Fruit fly (Drosophila melanogaster) ovary, adult (tissue): ENCODE data around the gene CG9029.

Experiments
- CG17801 ChIP-seq: fragments of 200-800 bp; optimal IDR thresholded peaks from 2 replicates; lab custom pipeline; 2019; ENCODE audit warnings: missing biosample characterization, mild to moderate bottlenecking, missing genetic modification characterization, moderate library complexity; ENCODE audit not compliant: partially characterized antibody

Gene CG9029

DNA sequence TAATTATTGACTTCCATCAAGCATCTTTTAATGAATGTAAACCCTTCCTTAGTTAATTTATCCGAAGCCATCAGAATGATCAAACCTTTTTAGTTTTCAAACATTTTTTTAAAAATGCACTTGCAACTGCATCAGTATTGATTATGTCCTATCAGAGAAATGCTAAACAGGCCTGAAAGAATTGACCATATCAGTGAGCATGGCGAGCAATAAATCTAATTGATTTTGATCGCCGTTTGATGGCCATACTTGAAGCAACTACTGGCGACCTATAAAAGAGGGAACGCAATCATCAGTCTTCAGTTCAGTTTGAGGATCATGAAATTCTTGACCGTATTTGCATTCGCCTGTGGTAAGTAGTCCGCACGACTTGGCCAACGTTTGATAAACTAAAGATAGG, at the start of gene CG9029:
TSS of gene CG9029 (plus strand) at position 301 of the 400 bp plus-strand sequence.
- TF ChIP-seq CG17801 (GFP tag; lab: Kevin White, UChicago) = no peak

dm6 chr2L:5856786-5857185, 29.0 kb upstream of the CG9029 start:
- TF ChIP-seq CG17801 (GFP tag; lab: Kevin White, UChicago) = no peak

DNA sequence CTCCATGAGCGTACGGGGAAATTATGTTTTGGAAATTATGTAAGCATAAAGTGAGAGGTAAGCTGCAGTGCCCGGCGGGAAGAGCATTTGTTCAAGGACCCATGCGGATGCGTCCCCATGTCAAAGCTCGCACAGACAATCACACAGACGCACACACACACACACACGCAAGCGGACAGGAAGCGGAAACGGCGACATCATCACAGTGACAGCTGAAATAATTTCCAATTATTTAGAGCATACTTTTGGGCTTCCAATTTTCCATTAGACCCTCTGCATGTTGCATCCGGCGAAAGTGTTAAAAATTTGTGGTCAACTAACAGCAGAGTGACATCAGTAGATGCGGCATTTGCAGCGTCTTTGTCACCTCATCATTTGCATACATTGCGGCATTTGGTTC, 19.0 kb upstream of the CG9029 start:
- TF ChIP-seq CG17801 (GFP tag; lab: Kevin White, UChicago) = no peak

DNA sequence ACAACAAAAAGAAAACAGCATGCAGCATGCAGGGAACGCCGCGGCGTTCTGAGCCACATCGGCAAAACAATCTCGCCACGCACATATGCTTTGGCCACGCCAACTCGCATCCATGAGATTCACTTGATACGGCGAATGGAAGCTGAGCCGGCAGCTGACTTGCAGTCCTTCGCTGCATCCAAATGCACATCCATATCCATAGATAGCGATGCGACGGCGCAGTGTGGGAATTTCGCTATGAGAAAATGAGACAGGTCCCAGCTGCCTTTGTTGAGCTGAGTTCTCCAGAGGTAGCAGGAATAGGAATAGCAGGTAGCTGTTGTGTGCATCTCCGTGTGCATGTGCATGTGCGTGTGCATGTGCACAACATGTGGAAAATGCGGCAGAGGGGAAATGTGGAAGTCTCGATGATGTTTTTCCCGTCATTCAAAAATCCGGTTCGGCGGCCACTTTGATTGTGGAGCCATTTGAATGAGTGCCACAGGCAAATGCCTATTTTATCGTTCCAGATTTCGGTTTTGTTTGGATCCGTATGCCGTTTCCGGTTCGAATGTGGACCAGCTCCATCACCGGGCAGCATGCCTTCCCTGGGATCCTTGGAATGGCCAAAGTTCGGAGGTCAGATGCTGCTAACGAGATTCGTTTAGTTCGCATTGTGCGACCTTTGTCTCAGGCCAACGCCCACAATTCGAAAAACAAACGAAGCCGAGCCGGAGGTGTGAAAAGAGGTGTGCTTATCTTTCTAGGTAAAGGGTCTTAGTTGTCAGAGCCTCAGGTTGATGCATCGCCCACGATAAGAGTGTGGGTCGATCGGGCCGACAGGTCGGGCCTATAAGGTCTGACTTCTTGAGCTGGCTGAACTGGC, 14.7 kb upstream of the CG9029 start:
- no peak for TF ChIP-seq CG17801 (GFP tag; lab: Kevin White, UChicago)

- peak; percentile 31 for TF ChIP-seq CG17801 (GFP tag; lab: Kevin White, UChicago)
Measured at dm6 chr2L:5876474-5877067, 9.2 kb upstream of the CG9029 start.

dm6 chr2L:5879363-5879934, 6.4 kb upstream of the CG9029 start, which contains the start of gene rau:
rau (minus strand) TSS chr2L:5879498.
- TF ChIP-seq CG17801 (GFP tag; lab: Kevin White, UChicago) = peak; percentile 55

dm6 chr2L:5881181-5881580, 4.6 kb upstream of the CG9029 start:
- no peak for TF ChIP-seq CG17801 (GFP tag; lab: Kevin White, UChicago)

- TF ChIP-seq CG17801 (GFP tag; lab: Kevin White, UChicago) = no peak
Measured at dm6 chr2L:5883441-5883840, 2.4 kb upstream of the CG9029 start, which contains the start of gene CG44574. CG44574 (plus strand) TSS chr2L:5883741.

dm6 chr2L:5884674-5885073, 1.1 kb upstream of the CG9029 start, which contains the start of the genes Sfp26Ac and CG43185:
Sfp26Ac (minus strand) TSS chr2L:5884774.
CG43185 (plus strand) TSS chr2L:5884888.
- TF ChIP-seq CG17801 (GFP tag; lab: Kevin White, UChicago) = no peak

- no peak for TF ChIP-seq CG17801 (GFP tag; lab: Kevin White, UChicago)
Measured at dm6 chr2L:5886955-5887354, 1.2 kb downstream of the CG9029 start.

DNA sequence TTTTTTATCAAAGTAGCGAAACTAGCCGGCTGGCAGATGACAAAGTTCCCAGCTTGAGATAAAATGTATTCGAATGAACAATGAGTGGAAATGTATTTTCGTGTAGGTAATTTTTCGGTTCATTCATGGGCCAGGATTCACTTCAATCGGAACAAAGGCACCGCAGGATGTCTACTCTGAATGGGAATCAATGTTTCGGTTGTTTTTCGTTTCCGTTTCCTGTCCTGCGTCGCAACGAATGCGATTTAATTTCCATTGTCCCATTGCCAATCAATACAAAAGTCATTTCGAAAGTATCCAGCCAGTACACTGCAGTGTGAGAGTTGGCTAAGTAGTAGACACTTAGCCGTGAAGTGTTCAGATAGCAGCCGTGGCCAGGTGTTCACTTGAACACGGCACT, 4.8 kb downstream of the CG9029 start:
- no peak for TF ChIP-seq CG17801 (GFP tag; lab: Kevin White, UChicago)

dm6 chr2L:5892762-5893161, 7.0 kb downstream of the CG9029 start, which contains the start of gene Acp26Ab:
Acp26Ab (minus strand) TSS chr2L:5892862.
- no peak for TF ChIP-seq CG17801 (GFP tag; lab: Kevin White, UChicago)

- TF ChIP-seq CG17801 (GFP tag; lab: Kevin White, UChicago) = no peak
Measured at dm6 chr2L:5893796-5894195, 8.0 kb downstream of the CG9029 start, which contains the start of gene Acp26Aa. Acp26Aa (minus strand) TSS chr2L:5893896.

dm6 chr2L:5894533-5894932, 8.7 kb downstream of the CG9029 start:
- no peak for TF ChIP-seq CG17801 (GFP tag; lab: Kevin White, UChicago)

DNA sequence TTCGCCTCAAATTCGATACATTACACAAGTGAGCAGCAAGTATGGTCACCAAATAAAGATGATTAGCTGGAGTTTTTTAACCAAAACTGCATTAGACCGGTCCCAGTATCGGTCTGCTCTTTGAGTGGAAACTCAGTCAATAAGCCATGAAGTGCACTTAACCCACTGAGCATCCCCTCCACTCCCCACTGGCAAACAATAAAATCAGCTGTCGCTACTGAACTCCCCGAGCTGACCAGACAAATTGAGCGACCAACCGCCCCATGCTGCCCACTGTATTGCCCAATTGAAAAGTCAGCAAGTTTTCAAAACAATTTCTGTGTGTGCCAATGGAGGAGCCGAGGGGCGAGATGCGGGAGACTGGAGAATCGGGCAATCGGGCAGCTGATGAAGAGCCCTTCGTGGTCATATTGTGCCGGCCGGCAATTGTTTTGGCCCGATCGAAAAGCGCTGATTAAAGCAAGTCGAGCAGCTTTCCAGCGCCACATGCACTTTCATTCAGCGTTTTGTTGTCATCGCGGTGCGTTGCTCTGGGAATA, 13.4 kb downstream of the CG9029 start:
- TF ChIP-seq CG17801 (GFP tag; lab: Kevin White, UChicago) = peak; percentile 24
